Fruit fly (Drosophila melanogaster) whole organism, embryonic: Measurements from ENCODE around the gene Nmdar1.

ENCODE experiments used
- Adf1 ChIP-seq: fragments of 200-800 bp; sonication (Bioruptor generic); IDR thresholded peaks from 2 replicates; pipeline ENCODE4 v1.3.6; 2022; ENCODE audit warnings: missing biosample characterization, missing genetic modification characterization
- Bteb2 ChIP-seq: fragments of 200-800 bp; sonication (Bioruptor generic); optimal IDR thresholded peaks from 2 replicates; lab custom pipeline; 2016; ENCODE audit warnings: missing biosample characterization, missing genetic modification characterization
- CG10147 ChIP-seq: fragments of 200-800 bp; sonication (Bioruptor generic); optimal IDR thresholded peaks from 2 replicates; lab custom pipeline; 2019; ENCODE audit warnings: missing biosample characterization, mild to moderate bottlenecking, missing genetic modification characterization, moderate library complexity
- CG10366 ChIP-seq: fragments of 200-800 bp; sonication (Bioruptor generic); IDR thresholded peaks from 2 replicates; pipeline ENCODE4 v1.3.6; 2022; ENCODE audit warnings: missing biosample characterization, missing genetic modification characterization
- CG10654 ChIP-seq: fragments of 200-800 bp; sonication (Bioruptor generic); optimal IDR thresholded peaks from 2 replicates; lab custom pipeline; 2016; ENCODE audit warnings: missing biosample characterization, missing genetic modification characterization
- CG11247 ChIP-seq: fragments of 200-800 bp; sonication (Bioruptor generic); IDR thresholded peaks from 2 replicates; pipeline ENCODE4 v1.3.6; 2022; ENCODE audit warnings: missing biosample characterization, missing genetic modification characterization
- CG14050 ChIP-seq: fragments of 200-800 bp; sonication (Bioruptor generic); IDR thresholded peaks from 3 replicates; pipeline ENCODE4 v1.3.6; 2022; ENCODE audit warnings: missing biosample characterization, missing genetic modification characterization
- CG14860 ChIP-seq: fragments of 200-800 bp; sonication (Bioruptor generic); IDR thresholded peaks from 3 replicates; pipeline ENCODE4 v1.3.6; 2022; ENCODE audit warnings: missing biosample characterization, missing genetic modification characterization; ENCODE audit not compliant: partially characterized antibody
- CG15479 ChIP-seq: fragments of 200-800 bp; sonication (Bioruptor generic); optimal IDR thresholded peaks from 3 replicates; lab custom pipeline; 2019; ENCODE audit warnings: missing biosample characterization, mild to moderate bottlenecking, missing genetic modification characterization, moderate library complexity
- CG1603 ChIP-seq: fragments of 200-800 bp; sonication (Bioruptor generic); optimal IDR thresholded peaks from 2 replicates; lab custom pipeline; 2019; ENCODE audit warnings: missing biosample characterization, mild to moderate bottlenecking, missing genetic modification characterization, moderate library complexity
- CG1647 ChIP-seq: fragments of 200-800 bp; sonication (Bioruptor generic); optimal IDR thresholded peaks from 3 replicates; lab custom pipeline; 2016; ENCODE audit warnings: missing biosample characterization, missing genetic modification characterization
- CG16815 ChIP-seq: fragments of 200-800 bp; sonication (Bioruptor generic); optimal IDR thresholded peaks from 3 replicates; lab custom pipeline; 2017; ENCODE audit warnings: missing biosample characterization, mild to moderate bottlenecking, missing genetic modification characterization
- CG17568 ChIP-seq: fragments of 200-800 bp; sonication (Bioruptor generic); optimal IDR thresholded peaks from 2 replicates; lab custom pipeline; 2018; ENCODE audit warnings: missing biosample characterization, mild to moderate bottlenecking, missing genetic modification characterization, moderate library complexity
- CG17802 ChIP-seq: fragments of 200-800 bp; sonication (Bioruptor generic); optimal IDR thresholded peaks from 2 replicates; lab custom pipeline; 2018; ENCODE audit warnings: missing biosample characterization, mild to moderate bottlenecking, missing genetic modification characterization, moderate library complexity
- CG2875 ChIP-seq: fragments of 200-800 bp; sonication (Bioruptor generic); optimal IDR thresholded peaks from 2 replicates; lab custom pipeline; 2017; ENCODE audit warnings: missing biosample characterization, mild to moderate bottlenecking, missing genetic modification characterization, missing genetic modification reagents
- CG30403 ChIP-seq: fragments of 200-800 bp; sonication (Bioruptor generic); optimal IDR thresholded peaks from 3 replicates; lab custom pipeline; 2016; ENCODE audit warnings: missing biosample characterization, missing genetic modification characterization
- CG32767 ChIP-seq: fragments of 200-800 bp; sonication (Bioruptor generic); IDR thresholded peaks from 2 replicates; pipeline ENCODE4 v1.3.6; 2022; ENCODE audit warnings: missing biosample characterization, missing genetic modification characterization
- CG34422 ChIP-seq: fragments of 200-800 bp; sonication (Bioruptor generic); IDR thresholded peaks from 3 replicates; pipeline ENCODE4 v1.3.6; 2022; ENCODE audit warnings: missing biosample characterization, missing genetic modification characterization
- CG3847 ChIP-seq: fragments of 200-800 bp; sonication (Bioruptor generic); IDR thresholded peaks from 2 replicates; pipeline ENCODE4 v1.3.6; 2022; ENCODE audit warnings: missing biosample characterization, missing genetic modification characterization
- CG4404 ChIP-seq: fragments of 200-800 bp; sonication (Bioruptor generic); IDR thresholded peaks from 2 replicates; pipeline ENCODE4 v1.3.6; 2022; ENCODE audit warnings: missing biosample characterization, missing genetic modification characterization
- CG6683 ChIP-seq: fragments of 200-800 bp; sonication (Bioruptor generic); optimal IDR thresholded peaks from 2 replicates; lab custom pipeline; 2017; ENCODE audit warnings: missing biosample characterization, mild to moderate bottlenecking, missing genetic modification characterization, missing genetic modification reagents
- CG7839 ChIP-seq: fragments of 200-800 bp; sonication (Bioruptor generic); optimal IDR thresholded peaks from 3 replicates; lab custom pipeline; 2018; ENCODE audit warnings: missing biosample characterization, mild to moderate bottlenecking, missing genetic modification characterization, moderate library complexity
- CG7987 ChIP-seq: fragments of 200-800 bp; sonication (Bioruptor generic); optimal IDR thresholded peaks from 2 replicates; lab custom pipeline; 2018; ENCODE audit warnings: missing biosample characterization, mild to moderate bottlenecking, missing genetic modification characterization, moderate library complexity
- CG9437 ChIP-seq: fragments of 200-800 bp; sonication (Bioruptor generic); optimal IDR thresholded peaks from 2 replicates; lab custom pipeline; 2018; ENCODE audit warnings: missing biosample characterization, mild to moderate bottlenecking, missing genetic modification characterization
- CoRest ChIP-seq: fragments of 200-800 bp; sonication (Bioruptor generic); optimal IDR thresholded peaks from 3 replicates; lab custom pipeline; 2018; ENCODE audit warnings: missing biosample characterization, mild to moderate bottlenecking, missing genetic modification characterization, moderate library complexity
- Dbx ChIP-seq: fragments of 200-800 bp; sonication (Bioruptor generic); IDR thresholded peaks from 3 replicates; pipeline ENCODE4 v1.3.6; 2022; ENCODE audit warnings: missing biosample characterization, missing genetic modification characterization
- Gsc ChIP-seq: fragments of 200-800 bp; sonication (Bioruptor generic); IDR thresholded peaks from 2 replicates; pipeline ENCODE4 v1.3.6; 2022; ENCODE audit warnings: missing biosample characterization, missing genetic modification characterization
- MTF-1 ChIP-seq: fragments of 200-800 bp; sonication (Bioruptor generic); optimal IDR thresholded peaks from 2 replicates; lab custom pipeline; 2018; ENCODE audit warnings: missing biosample characterization, mild to moderate bottlenecking, missing genetic modification characterization, borderline replicate concordance
- Med ChIP-seq: fragments of 200-800 bp; sonication (Bioruptor generic); peaks from one replicate; lab custom pipeline; 2016; ENCODE audit warnings: missing biosample characterization, missing genetic modification characterization, mild to moderate bottlenecking, inconsistent platforms, moderate library complexity
- NC2β ChIP-seq: fragments of 200-800 bp; sonication (Bioruptor generic); optimal IDR thresholded peaks from 2 replicates; lab custom pipeline; 2016; ENCODE audit warnings: missing biosample characterization, missing genetic modification characterization
- Optix ChIP-seq: fragments of 200-800 bp; sonication (Bioruptor generic); IDR thresholded peaks from 3 replicates; pipeline ENCODE4 v1.3.6; 2022; ENCODE audit warnings: missing biosample characterization, missing genetic modification characterization
- Six4 ChIP-seq: fragments of 200-800 bp; sonication (Bioruptor generic); optimal IDR thresholded peaks from 2 replicates; lab custom pipeline; 2016; ENCODE audit warnings: missing biosample characterization, missing genetic modification characterization
- Spps ChIP-seq: fragments of 200-800 bp; sonication (Bioruptor generic); optimal IDR thresholded peaks from 2 replicates; lab custom pipeline; 2018; ENCODE audit warnings: missing biosample characterization, mild to moderate bottlenecking, missing genetic modification characterization
- Vsx1 ChIP-seq: fragments of 200-800 bp; sonication (Bioruptor generic); optimal IDR thresholded peaks from 2 replicates; lab custom pipeline; 2017; ENCODE audit warnings: missing biosample characterization, mild to moderate bottlenecking, missing genetic modification characterization, missing genetic modification reagents
- az2 ChIP-seq: fragments of 200-800 bp; sonication (Bioruptor generic); optimal IDR thresholded peaks from 3 replicates; lab custom pipeline; 2016; ENCODE audit warnings: missing biosample characterization, missing genetic modification characterization
- bcd ChIP-seq: fragments of 200-800 bp; sonication (Bioruptor generic); optimal IDR thresholded peaks from 2 replicates; lab custom pipeline; 2017; ENCODE audit warnings: missing biosample characterization, mild to moderate bottlenecking, missing genetic modification characterization
- chif ChIP-seq, 2 experiments: fragments of 200-800 bp; sonication (Bioruptor generic); optimal IDR thresholded peaks; 3 replicates each; lab custom pipeline; 2016; ENCODE audit warnings: missing biosample characterization in 2 of 2, missing genetic modification characterization in 2 of 2
- cwo ChIP-seq: fragments of 200-800 bp; sonication (Bioruptor generic); optimal IDR thresholded peaks from 3 replicates; lab custom pipeline; 2017; ENCODE audit warnings: missing biosample characterization, missing genetic modification characterization, mild to moderate bottlenecking, moderate library complexity, missing genetic modification reagents
- dati ChIP-seq: fragments of 200-800 bp; sonication (Bioruptor generic); IDR thresholded peaks from 2 replicates; pipeline ENCODE4 v1.3.6; 2022; ENCODE audit warnings: missing biosample characterization, missing genetic modification characterization
- dimm ChIP-seq: fragments of 200-800 bp; sonication (Bioruptor generic); IDR thresholded peaks from 2 replicates; pipeline ENCODE4 v1.3.6; 2022; ENCODE audit warnings: missing biosample characterization, missing genetic modification characterization
- disco-r ChIP-seq: fragments of 200-800 bp; sonication (Bioruptor generic); optimal IDR thresholded peaks from 2 replicates; lab custom pipeline; 2016; ENCODE audit warnings: missing biosample characterization, missing genetic modification characterization
- en ChIP-seq: fragments of 200-800 bp; sonication (Bioruptor generic); optimal IDR thresholded peaks from 2 replicates; lab custom pipeline; 2016; ENCODE audit warnings: missing biosample characterization, missing genetic modification characterization
- grau ChIP-seq: fragments of 200-800 bp; optimal IDR thresholded peaks from 3 replicates; lab custom pipeline; 2019; ENCODE audit warnings: missing biosample characterization, mild to moderate bottlenecking, missing genetic modification characterization, moderate library complexity
- inv ChIP-seq: fragments of 200-800 bp; sonication (Bioruptor generic); IDR thresholded peaks from 2 replicates; pipeline ENCODE4 v1.3.6; 2022; ENCODE audit warnings: missing biosample characterization, missing genetic modification characterization; ENCODE audit not compliant: partially characterized antibody
- lbe ChIP-seq: fragments of 200-800 bp; sonication (Bioruptor generic); optimal IDR thresholded peaks from 2 replicates; lab custom pipeline; 2016; ENCODE audit warnings: missing biosample characterization, mild to moderate bottlenecking, missing genetic modification characterization
- p53 ChIP-seq: fragments of 200-800 bp; sonication (Bioruptor generic); optimal IDR thresholded peaks from 2 replicates; lab custom pipeline; 2016; ENCODE audit warnings: missing biosample characterization, missing genetic modification characterization
- pzg ChIP-seq: fragments of 200-800 bp; sonication (Bioruptor generic); optimal IDR thresholded peaks from 3 replicates; lab custom pipeline; 2018; ENCODE audit warnings: missing biosample characterization, mild to moderate bottlenecking, missing genetic modification characterization, moderate library complexity
- seq ChIP-seq: fragments of 200-800 bp; sonication (Bioruptor generic); IDR thresholded peaks from 2 replicates; pipeline ENCODE4 v1.3.6; 2022; ENCODE audit warnings: missing biosample characterization, missing genetic modification characterization
- sisA ChIP-seq: fragments of 200-800 bp; sonication (Bioruptor generic); IDR thresholded peaks from 2 replicates; pipeline ENCODE4 v1.3.6; 2022; ENCODE audit warnings: missing biosample characterization, missing genetic modification characterization
- slbo ChIP-seq: fragments of 200-800 bp; sonication (Bioruptor generic); IDR thresholded peaks from 2 replicates; pipeline ENCODE4 v1.3.6; 2022; ENCODE audit warnings: missing biosample characterization, missing genetic modification characterization

Gene Nmdar1

dm6 chr3R:5568590-5568989, 45.5 kb upstream of the Nmdar1 start, which contains the start of the genes CG2931 and Rheb (continued):
- peak; percentile 5 for TF ChIP-seq CG9437
- peak; percentile 54 for TF ChIP-seq Adf1 (GFP tag; lab: Robert Waterston, UW)
- peak; percentile 72 for TF ChIP-seq az2 (GFP tag; lab: Kevin White, UChicago)
- TF ChIP-seq dati, result no peak
- TF ChIP-seq CG10654 (GFP tag; lab: Kevin White, UChicago), result peak; percentile 56
- TF ChIP-seq CG10366 (GFP tag; lab: Robert Waterston, UW), result peak; percentile 70
- peak; percentile 67 for TF ChIP-seq grau (tag; lab: Kevin White, UChicago)
- peak; percentile 100 for TF ChIP-seq CG17802 (tag; lab: Kevin White, UChicago)
- peak; percentile 39; the same call in 1 of the 3 replicates for TF ChIP-seq Optix (GFP tag; lab: Robert Waterston, UW)
- TF ChIP-seq bcd (GFP tag; lab: Kevin White, UChicago), result peak; percentile 42
- TF ChIP-seq chif (GFP tag; optimal IDR thresholded peaks at IDR 0.05; lab: Kevin White, UChicago), result peak; percentile 11 to 47
- TF ChIP-seq NC2β (GFP tag; lab: Kevin White, UChicago), result peak; percentile 38
- peak; percentile 16 for TF ChIP-seq CG7987
- no peak for TF ChIP-seq MTF-1 (GFP tag; lab: Kevin White, UChicago)
- no peak for TF ChIP-seq disco-r (GFP tag; lab: Kevin White, UChicago)
- peak; percentile 33 for TF ChIP-seq Six4 (GFP tag; lab: Kevin White, UChicago)
- TF ChIP-seq dimm (GFP tag; lab: Robert Waterston, UW), result no peak
- peak; percentile 8 for TF ChIP-seq CG6683 (GFP tag; lab: Kevin White, UChicago)
- TF ChIP-seq Gsc (GFP tag; lab: Robert Waterston, UW), result 0 out of 2 replicates have a peak, but pooled peaks have one; percentile 7
- TF ChIP-seq CG16815 (GFP tag; lab: Kevin White, UChicago), result peak; percentile 35
- TF ChIP-seq CG10147 (GFP tag; lab: Kevin White, UChicago), result peak; percentile 23
- peak; percentile 89 for TF ChIP-seq pzg
- TF ChIP-seq CG4404 (GFP tag; lab: Robert Waterston, UW), result no peak
- 0 out of 2 replicates have a peak, but pooled peaks have one; percentile 18 for TF ChIP-seq CG32767 (GFP tag; lab: Robert Waterston, UW)
- peak; percentile 51 for TF ChIP-seq Bteb2 (GFP tag; lab: Kevin White, UChicago)
- TF ChIP-seq CG17568 (GFP tag; lab: Kevin White, UChicago), result no peak
- peak; percentile 63; the same call in 2 of the 3 replicates for TF ChIP-seq CG14860 (GFP tag; lab: Robert Waterston, UW)
- TF ChIP-seq CoRest (tag; lab: Kevin White, UChicago), result peak; percentile 77
- peak; percentile 69 for TF ChIP-seq sisA (GFP tag; lab: Robert Waterston, UW)
- peak; percentile 2 for TF ChIP-seq en
- TF ChIP-seq lbe (GFP tag; lab: Kevin White, UChicago), result peak; percentile 30
- TF ChIP-seq cwo, result no peak
- TF ChIP-seq Spps (tag; lab: Kevin White, UChicago), result peak; percentile 23
- peak; percentile 58 for TF ChIP-seq CG7839 (tag; lab: Kevin White, UChicago)
- TF ChIP-seq CG11247, result peak; percentile 47
- TF ChIP-seq CG1647 (GFP tag; lab: Kevin White, UChicago), result peak; percentile 63
- no peak for TF ChIP-seq Vsx1
- TF ChIP-seq CG3847 (GFP tag; lab: Robert Waterston, UW), result peak; percentile 78
- no peak for TF ChIP-seq CG14050 (GFP tag; lab: Robert Waterston, UW)
- TF ChIP-seq CG15479 (GFP tag; lab: Kevin White, UChicago), result peak; percentile 51
- peak; percentile 35; the same call in 1 of the 3 replicates for TF ChIP-seq CG34422 (GFP tag; lab: Robert Waterston, UW)
- TF ChIP-seq slbo, result peak; percentile 81
- peak; percentile 68 for TF ChIP-seq inv (GFP tag; lab: Robert Waterston, UW)
- peak; percentile 73; the same call in 2 of the 3 replicates for TF ChIP-seq Dbx (GFP tag; lab: Robert Waterston, UW)
- peak; percentile 80 for TF ChIP-seq CG1603 (tag; lab: Kevin White, UChicago)
- peak; percentile 84 for TF ChIP-seq CG30403
- peak; percentile 0 for TF ChIP-seq CG2875 (GFP tag; lab: Kevin White, UChicago)
- 0 out of 2 replicates have a peak, but pooled peaks have one; percentile 47 for TF ChIP-seq seq
- TF ChIP-seq Med (GFP tag; lab: Kevin White, UChicago), result peak; percentile 92
- peak; percentile 15 for TF ChIP-seq p53 (GFP tag; lab: Kevin White, UChicago)
